Fruit fly (Drosophila melanogaster) whole organism: ENCODE results near the gene CG6885.

Experiments
- CG8478 ChIP-seq: fragments of >200 bp; optimal IDR thresholded peaks from 2 replicates; lab custom pipeline; 2018; ENCODE audit warnings: inconsistent platforms
- Dll ChIP-seq: fragments of >200 bp; optimal IDR thresholded peaks from 2 replicates; lab custom pipeline; 2017
- EcR ChIP-seq, 2 experiments: fragments of >200 bp; optimal IDR thresholded peaks; 2 replicates each; lab custom pipeline; 2017; ENCODE audit warnings: missing biosample characterization in 2 of 2, missing genetic modification characterization in 2 of 2, missing genetic modification reagents in 2 of 2
- pan ChIP-seq: fragments of >200 bp; optimal IDR thresholded peaks from 2 replicates; lab custom pipeline; 2017
- psq ChIP-seq: fragments of >200 bp; optimal IDR thresholded peaks from 2 replicates; lab custom pipeline; 2017
- usp ChIP-seq: fragments of >200 bp; optimal IDR thresholded peaks from 2 replicates; lab custom pipeline; 2017; ENCODE audit warnings: missing biosample characterization, missing genetic modification characterization, mixed read lengths

The CG6885 gene

dm6 chr3L:18771095-18772013 is 27.1 kb downstream of the CG6885 start:
- TF ChIP-seq Dll (lab: Kevin White, UChicago), result peak; percentile 78
- no peak for TF ChIP-seq pan (lab: Kevin White, UChicago)

- TF ChIP-seq EcR (GFP tag; optimal IDR thresholded peaks at IDR 0.05; lab: Kevin White, UChicago) (no peak), pan (lab: Kevin White, UChicago) (no peak), Dll (lab: Kevin White, UChicago) (no peak), CG8478 (no peak), psq (lab: Kevin White, UChicago) (no peak), usp (GFP tag; lab: Kevin White, UChicago) (no peak)
These were observed 27.8 kb downstream of the CG6885 start for dm6 chr3L:18772014-18772560.

- TF ChIP-seq psq (lab: Kevin White, UChicago) (no peak), pan (lab: Kevin White, UChicago) (no peak), Dll (lab: Kevin White, UChicago) (no peak)
These were observed 37.7 kb downstream of the CG6885 start for dm6 chr3L:18781653-18782629.

dm6 chr3L:18782653-18783052 is 38.4 kb downstream of the CG6885 start:
- TF ChIP-seq EcR (GFP tag; optimal IDR thresholded peaks at IDR 0.05; lab: Kevin White, UChicago), result no peak
- TF ChIP-seq pan (lab: Kevin White, UChicago), result no peak
- no peak for TF ChIP-seq Dll (lab: Kevin White, UChicago)
- TF ChIP-seq usp (GFP tag; lab: Kevin White, UChicago), result no peak
- TF ChIP-seq CG8478, result no peak
- TF ChIP-seq psq (lab: Kevin White, UChicago), result no peak

dm6 chr3L:18783544-18783943 is 39.3 kb downstream of the CG6885 start:
- TF ChIP-seq usp (GFP tag; lab: Kevin White, UChicago) (no peak), psq (lab: Kevin White, UChicago) (no peak), pan (lab: Kevin White, UChicago) (no peak), Dll (lab: Kevin White, UChicago) (no peak), EcR (GFP tag; optimal IDR thresholded peaks at IDR 0.05; lab: Kevin White, UChicago) (no peak), CG8478 (no peak)

dm6 chr3L:18784562-18784961 is 40.3 kb downstream of the CG6885 start:
- TF ChIP-seq usp (GFP tag; lab: Kevin White, UChicago), result no peak
- no peak for TF ChIP-seq pan (lab: Kevin White, UChicago)
- no peak for TF ChIP-seq psq (lab: Kevin White, UChicago)
- TF ChIP-seq EcR (GFP tag; optimal IDR thresholded peaks at IDR 0.05; lab: Kevin White, UChicago), result no peak
- no peak for TF ChIP-seq CG8478
- TF ChIP-seq Dll (lab: Kevin White, UChicago), result no peak

dm6 chr3L:18786066-18786426 is 41.8 kb downstream of the CG6885 start:
- TF ChIP-seq usp (GFP tag; lab: Kevin White, UChicago) (no peak), Dll (lab: Kevin White, UChicago) (no peak), psq (lab: Kevin White, UChicago) (no peak), pan (lab: Kevin White, UChicago) (no peak), EcR (GFP tag; optimal IDR thresholded peaks at IDR 0.05; lab: Kevin White, UChicago) (no peak), CG8478 (no peak)

- no peak for TF ChIP-seq CG8478
- TF ChIP-seq pan (lab: Kevin White, UChicago), result no peak
These were observed 42.3 kb downstream of the CG6885 start for dm6 chr3L:18786427-18787104.

- TF ChIP-seq EcR (GFP tag; optimal IDR thresholded peaks at IDR 0.05; lab: Kevin White, UChicago) (no peak), CG8478 (no peak), usp (GFP tag; lab: Kevin White, UChicago) (no peak), pan (lab: Kevin White, UChicago) (no peak), Dll (lab: Kevin White, UChicago) (no peak), psq (lab: Kevin White, UChicago) (no peak)
These were observed 43.6 kb downstream of the CG6885 start for dm6 chr3L:18787882-18788281.

- no peak for TF ChIP-seq EcR (GFP tag; optimal IDR thresholded peaks at IDR 0.05; lab: Kevin White, UChicago)
- no peak for TF ChIP-seq psq (lab: Kevin White, UChicago)
- no peak for TF ChIP-seq pan (lab: Kevin White, UChicago)
- TF ChIP-seq Dll (lab: Kevin White, UChicago), result no peak
- TF ChIP-seq usp (GFP tag; lab: Kevin White, UChicago), result no peak
- TF ChIP-seq CG8478, result no peak
These were observed 45.1 kb downstream of the CG6885 start for dm6 chr3L:18789203-18790018.
